Worm (Caenorhabditis elegans) whole organism, young adult: ENCODE data around the gene dss-1.

ENCODE experiments used
- B0336.3 ChIP-seq: fragments of 200-800 bp; sonication (Bioruptor generic); IDR thresholded peaks from 2 replicates; pipeline ENCODE4 v1.3.6; 2022; ENCODE audit warnings: missing genetic modification characterization, missing compliant biosample characterization
- F22D6.2 ChIP-seq: sonication (generic microtip); optimal IDR thresholded peaks from 2 replicates; lab custom pipeline; 2016; ENCODE audit warnings: mild to moderate bottlenecking, missing genetic modification characterization, missing compliant biosample characterization
- F33H1.4 ChIP-seq: fragments of 200-800 bp; sonication (Bioruptor generic); IDR thresholded peaks from 2 replicates; pipeline ENCODE4 v1.3.6; 2022; ENCODE audit warnings: missing genetic modification reagents, missing genetic modification characterization, missing compliant biosample characterization
- F37B4.10 ChIP-seq: fragments of 200-800 bp; sonication (Bioruptor generic); IDR thresholded peaks from 2 replicates; pipeline ENCODE4 v1.3.6; 2022; ENCODE audit warnings: missing genetic modification characterization, missing compliant biosample characterization
- Y67H2A.10 ChIP-seq: fragments of 200-800 bp; sonication (Bioruptor generic); conservative IDR thresholded peaks from 2 replicates; pipeline ENCODE4 v1.3.6; 2022; ENCODE audit warnings: missing genetic modification reagents, missing genetic modification characterization, missing compliant biosample characterization
- Y79H2A.3 ChIP-seq: fragments of 200-800 bp; sonication (Bioruptor generic); conservative IDR thresholded peaks from 2 replicates; pipeline ENCODE4 v1.3.6; 2022; ENCODE audit warnings: missing genetic modification reagents, missing genetic modification characterization, missing compliant biosample characterization
- aptf-3 ChIP-seq: fragments of 200-800 bp; sonication (Bioruptor generic); IDR thresholded peaks from 2 replicates; pipeline ENCODE4 v1.3.6; 2022; ENCODE audit warnings: missing genetic modification characterization, missing compliant biosample characterization
- athp-1 ChIP-seq: sonication (generic microtip); optimal IDR thresholded peaks from 2 replicates; lab custom pipeline; 2017; ENCODE audit warnings: mild to moderate bottlenecking, missing genetic modification characterization, missing compliant biosample characterization
- attf-5 ChIP-seq: fragments of 200-800 bp; sonication (Bioruptor generic); optimal IDR thresholded peaks from 2 replicates; lab custom pipeline; 2018; ENCODE audit warnings: mild to moderate bottlenecking, missing genetic modification characterization, missing compliant biosample characterization
- bed-1 ChIP-seq: fragments of 200-800 bp; sonication (Bioruptor generic); IDR thresholded peaks from 2 replicates; pipeline ENCODE4 v1.3.6; 2022; ENCODE audit warnings: missing genetic modification reagents, missing genetic modification characterization, missing compliant biosample characterization
- cebp-2 ChIP-seq: fragments of 200-800 bp; sonication (Bioruptor generic); IDR thresholded peaks from 2 replicates; pipeline ENCODE4 v1.3.6; 2022; ENCODE audit warnings: missing genetic modification characterization, missing compliant biosample characterization
- die-1 ChIP-seq: sonication (generic microtip); optimal IDR thresholded peaks from 2 replicates; lab custom pipeline; 2016; ENCODE audit warnings: missing genotype, mild to moderate bottlenecking, missing genetic modification characterization, missing compliant biosample characterization
- egl-18 ChIP-seq: fragments of 200-800 bp; sonication (Bioruptor generic); IDR thresholded peaks from 2 replicates; pipeline ENCODE4 v1.3.6; 2022; ENCODE audit warnings: missing genetic modification reagents, missing genetic modification characterization, missing compliant biosample characterization
- egl-44 ChIP-seq: fragments of 200-800 bp; sonication (Bioruptor generic); IDR thresholded peaks from 2 replicates; pipeline ENCODE4 v1.3.6; 2022; ENCODE audit warnings: missing genetic modification reagents, missing genetic modification characterization, missing compliant biosample characterization
- ekl-4 ChIP-seq: fragments of 200-800 bp; sonication (Bioruptor generic); IDR thresholded peaks from 2 replicates; pipeline ENCODE4 v1.3.6; 2022; ENCODE audit warnings: missing genetic modification reagents, missing genetic modification characterization, missing compliant biosample characterization
- him-1 ChIP-seq: sonication (generic microtip); optimal IDR thresholded peaks from 2 replicates; lab custom pipeline; 2016; ENCODE audit warnings: missing genotype, missing genetic modification reagents, missing genetic modification characterization, missing compliant biosample characterization
- hlh-26 ChIP-seq: fragments of 200-800 bp; sonication (Bioruptor generic); conservative IDR thresholded peaks from 2 replicates; pipeline ENCODE4 v1.3.6; 2022; ENCODE audit warnings: missing genetic modification reagents, missing genetic modification characterization, missing compliant biosample characterization
- hmg-1.2 ChIP-seq: fragments of 200-800 bp; sonication (Bioruptor generic); IDR thresholded peaks from 2 replicates; pipeline ENCODE4 v1.3.6; 2022; ENCODE audit warnings: missing genetic modification reagents, missing genetic modification characterization, missing compliant biosample characterization
- hmg-20 ChIP-seq: fragments of 200-800 bp; sonication (Bioruptor generic); IDR thresholded peaks from 2 replicates; pipeline ENCODE4 v1.3.6; 2022; ENCODE audit warnings: missing genetic modification reagents, missing genetic modification characterization, missing compliant biosample characterization
- hrde-1 ChIP-seq: sonication (generic microtip); optimal IDR thresholded peaks from 2 replicates; lab custom pipeline; 2016; ENCODE audit warnings: missing genetic modification characterization, mild to moderate bottlenecking, missing compliant biosample characterization, moderate library complexity, missing genotype, missing genetic modification reagents, borderline replicate concordance
- lag-1 ChIP-seq: fragments of 200-800 bp; sonication (Bioruptor generic); IDR thresholded peaks from 2 replicates; pipeline ENCODE4 v1.3.6; 2022; ENCODE audit warnings: missing genetic modification reagents, missing genetic modification characterization, missing compliant biosample characterization
- lin-26 ChIP-seq: fragments of 200-800 bp; sonication (Bioruptor generic); IDR thresholded peaks from 2 replicates; pipeline ENCODE4 v1.3.6; 2022; ENCODE audit warnings: missing genetic modification reagents, missing genetic modification characterization, missing compliant biosample characterization
- lin-35 ChIP-seq, 3 experiments: fragments of 150-350 bp in 2 of 3; sonication (generic microtip) in 1 of 3; optimal IDR thresholded peaks; 2 replicates each; lab custom pipeline; 2014 to 2018; ENCODE audit warnings: missing biosample characterization in 3 of 3, missing genetic modification characterization in 3 of 3, missing genetic modification reagents in 3 of 3
- mel-28 ChIP-seq: sonication (generic microtip); optimal IDR thresholded peaks from 2 replicates; lab custom pipeline; 2016; ENCODE audit warnings: borderline replicate concordance, mild to moderate bottlenecking, missing genetic modification characterization, missing compliant biosample characterization
- mes-4 ChIP-seq: sonication (generic microtip); optimal IDR thresholded peaks from 2 replicates; lab custom pipeline; 2016; ENCODE audit warnings: missing genotype, missing genetic modification characterization, missing compliant biosample characterization
- nhr-27 ChIP-seq: fragments of 200-800 bp; sonication (Bioruptor generic); optimal IDR thresholded peaks from 2 replicates; lab custom pipeline; 2018; ENCODE audit warnings: mild to moderate bottlenecking, missing genetic modification characterization, moderate library complexity, missing compliant biosample characterization
- pha-4 ChIP-seq: fragments of 150-350 bp; sonication (generic microtip); optimal IDR thresholded peaks from 2 replicates; lab custom pipeline; 2014; ENCODE audit warnings: missing biosample characterization, missing genetic modification reagents, missing genetic modification characterization
- rec-8 ChIP-seq, 2 experiments: sonication (generic microtip); optimal IDR thresholded peaks; 2 replicates each; lab custom pipeline; 2016; ENCODE audit warnings: mild to moderate bottlenecking in 2 of 2, missing genetic modification characterization in 2 of 2, missing genetic modification reagents in 2 of 2, missing genotype in 2 of 2, missing biosample characterization in 1 of 2, missing compliant biosample characterization in 1 of 2, moderate library complexity in 1 of 2
- somi-1 ChIP-seq: fragments of 200-800 bp; sonication (Bioruptor generic); optimal IDR thresholded peaks from 2 replicates; lab custom pipeline; 2018; ENCODE audit warnings: mild to moderate bottlenecking, missing genetic modification characterization, missing compliant biosample characterization
- tlf-1 ChIP-seq: fragments of 200-800 bp; sonication (Bioruptor generic); optimal IDR thresholded peaks from 2 replicates; lab custom pipeline; 2018; ENCODE audit warnings: mild to moderate bottlenecking, missing genetic modification characterization, missing compliant biosample characterization
- xnd-1 ChIP-seq: sonication (generic microtip); optimal IDR thresholded peaks from 2 replicates; lab custom pipeline; 2016; ENCODE audit warnings: missing genotype, missing genetic modification reagents, missing genetic modification characterization, missing compliant biosample characterization
- ztf-22 ChIP-seq: fragments of 200-800 bp; sonication (Bioruptor generic); optimal IDR thresholded peaks from 2 replicates; lab custom pipeline; 2018; ENCODE audit warnings: mild to moderate bottlenecking, missing genetic modification characterization, moderate library complexity, missing compliant biosample characterization
- ztf-26 ChIP-seq: sonication (generic microtip); optimal IDR thresholded peaks from 2 replicates; lab custom pipeline; 2017; ENCODE audit warnings: missing genetic modification characterization, missing compliant biosample characterization
- ztf-28 ChIP-seq: fragments of 200-800 bp; sonication (Bioruptor generic); IDR thresholded peaks from 2 replicates; pipeline ENCODE4 v1.3.6; 2022; ENCODE audit warnings: missing genetic modification reagents, missing genetic modification characterization, missing compliant biosample characterization
- ztf-3 ChIP-seq: fragments of 200-800 bp; sonication (Bioruptor generic); optimal IDR thresholded peaks from 2 replicates; lab custom pipeline; 2018; ENCODE audit warnings: mild to moderate bottlenecking, missing genetic modification characterization, missing compliant biosample characterization

dss-1 gene

ce11 chrIII:1181756-1182155, 14.3 kb downstream of the dss-1 start, which contains the start of gene nspg-8:
Gene nspg-8 (plus strand): TSS chrIII:1182056.
- no peak for TF ChIP-seq rec-8 (tag; optimal IDR thresholded peaks at IDR 0.05; lab: Kevin White, UChicago)
- no peak for TF ChIP-seq athp-1
- no peak for TF ChIP-seq him-1 (tag; lab: Kevin White, UChicago)
- no peak for TF ChIP-seq ztf-26 (tag; lab: Kevin White, UChicago)
- TF ChIP-seq Y67H2A.10: no peak
- no peak for TF ChIP-seq somi-1
- TF ChIP-seq ztf-3 (GFP tag; lab: Kevin White, UChicago): no peak
- TF ChIP-seq mel-28 (tag; lab: Kevin White, UChicago): no peak
- no peak for TF ChIP-seq tlf-1 (GFP tag; lab: Kevin White, UChicago)
- TF ChIP-seq egl-44 (GFP tag; lab: Robert Waterston, UW): no peak
- no peak for TF ChIP-seq Y79H2A.3 (GFP tag; lab: Robert Waterston, UW)
- no peak for TF ChIP-seq mes-4 (tag; lab: Kevin White, UChicago)
- no peak for TF ChIP-seq egl-18 (GFP tag; lab: Robert Waterston, UW)
- no peak for TF ChIP-seq F33H1.4 (GFP tag; lab: Robert Waterston, UW)
- TF ChIP-seq F22D6.2 (tag; lab: Kevin White, UChicago): no peak
- TF ChIP-seq nhr-27 (tag; lab: Kevin White, UChicago): no peak
- no peak for TF ChIP-seq die-1 (tag; lab: Kevin White, UChicago)
- no peak for TF ChIP-seq attf-5 (GFP tag; lab: Kevin White, UChicago)
- TF ChIP-seq ztf-22 (GFP tag; lab: Kevin White, UChicago): no peak
- TF ChIP-seq hlh-26 (GFP tag; lab: Robert Waterston, UW): no peak

- no peak for TF ChIP-seq aptf-3 (GFP tag; lab: Robert Waterston, UW)
- TF ChIP-seq lin-26 (GFP tag; lab: Robert Waterston, UW): no peak
- TF ChIP-seq F37B4.10 (GFP tag; lab: Robert Waterston, UW): no peak
- no peak for TF ChIP-seq lag-1
- TF ChIP-seq ekl-4 (GFP tag; lab: Robert Waterston, UW): no peak
- no peak for TF ChIP-seq xnd-1 (tag; lab: Kevin White, UChicago)
- TF ChIP-seq cebp-2 (GFP tag; lab: Robert Waterston, UW): no peak
- no peak for TF ChIP-seq egl-44 (GFP tag; lab: Robert Waterston, UW)
- TF ChIP-seq hrde-1: no peak
- TF ChIP-seq hmg-20 (GFP tag; lab: Robert Waterston, UW): no peak
- no peak for TF ChIP-seq bed-1 (GFP tag; lab: Robert Waterston, UW)
- no peak for TF ChIP-seq ztf-22 (GFP tag; lab: Kevin White, UChicago)
- no peak for TF ChIP-seq lin-35 (GFP tag; optimal IDR thresholded peaks at IDR 0.05; lab: Kevin White, UChicago)
- TF ChIP-seq B0336.3 (GFP tag; lab: Robert Waterston, UW): no peak
- no peak for TF ChIP-seq somi-1
- no peak for TF ChIP-seq ztf-28 (GFP tag; lab: Robert Waterston, UW)
- TF ChIP-seq pha-4 (tag; lab: Kevin White, UChicago): no peak
Measured at ce11 chrIII:1179006-1179405, 17.1 kb downstream of the dss-1 start.

- peak; percentile 78 for TF ChIP-seq hmg-1.2 (GFP tag; lab: Robert Waterston, UW)
- no peak for TF ChIP-seq mel-28 (tag; lab: Kevin White, UChicago)
Measured at ce11 chrIII:1176080-1176608, 19.9 kb downstream of the dss-1 start, which contains the start of gene eak-3. Gene eak-3 (minus strand): TSS chrIII:1176558.
